Fruit fly (Drosophila melanogaster): ENCODE results near the gene Cpr64Ac.

Cpr64Ac gene

DNA sequence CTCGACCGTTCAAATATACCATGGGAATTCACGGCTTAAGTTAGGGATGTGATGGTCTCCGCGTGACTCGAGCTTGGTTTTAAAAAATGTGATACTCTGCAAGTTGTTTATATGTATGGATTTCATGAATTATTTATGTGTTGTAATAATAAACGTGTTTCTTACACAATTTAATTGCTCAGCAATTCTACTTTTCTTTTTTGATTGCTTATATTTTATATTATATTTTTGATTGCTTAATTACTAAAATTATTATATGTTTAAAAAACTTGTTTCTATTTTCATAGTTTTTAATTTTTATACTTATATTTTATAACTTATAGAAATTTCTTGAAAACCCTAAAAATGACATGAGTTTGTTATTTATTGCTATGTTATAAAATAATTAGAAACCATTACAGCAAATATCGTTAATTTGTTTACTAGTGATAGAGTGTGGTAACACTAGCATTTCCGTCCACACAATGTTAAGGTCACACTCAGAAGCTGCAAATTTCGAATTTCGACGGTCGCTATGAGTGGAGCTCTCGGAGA is 41.7 kb upstream of the Cpr64Ac start, which contains the start of the genes ago and CG1265 (continued):
- no peak for TF ChIP-seq topi (GFP tag; optimal IDR thresholded peaks at IDR 0.05)
- no peak for TF ChIP-seq CG11294 (GFP tag; IDR thresholded peaks at IDR 0.05)
- TF ChIP-seq CG4318 (GFP tag; optimal IDR thresholded peaks at IDR 0.05): no peak
- no peak for TF ChIP-seq dsx (GFP tag; optimal IDR thresholded peaks at IDR 0.05; ENCODE audit: poor library complexity, severe bottlenecking)
- TF ChIP-seq OdsH (GFP tag; optimal IDR thresholded peaks at IDR 0.05): peak; percentile 31
- peak; percentile 61 for TF ChIP-seq CG10631 (GFP tag; optimal IDR thresholded peaks at IDR 0.05)
- TF ChIP-seq CG31627 (GFP tag; optimal IDR thresholded peaks at IDR 0.05): peak; percentile 37
- TF ChIP-seq CG16779 (tag; optimal IDR thresholded peaks at IDR 0.05): no peak
- TF ChIP-seq Smox (GFP tag; optimal IDR thresholded peaks at IDR 0.05): no peak
- peak; percentile 63 for TF ChIP-seq Eip78C (GFP tag)
- TF ChIP-seq net (GFP tag; optimal IDR thresholded peaks at IDR 0.05): no peak
- TF ChIP-seq pdm3 (GFP tag; optimal IDR thresholded peaks at IDR 0.05): peak; percentile 21
- no peak for TF ChIP-seq CG8119 (GFP tag; IDR thresholded peaks at IDR 0.05)
- peak; percentile 40 for TF ChIP-seq esn (GFP tag; optimal IDR thresholded peaks at IDR 0.05)
- no peak for TF ChIP-seq fd85E (GFP tag; optimal IDR thresholded peaks at IDR 0.05)
- TF ChIP-seq Hr39 (GFP tag; optimal IDR thresholded peaks at IDR 0.05): peak; percentile 31
- TF ChIP-seq svp (GFP tag): no peak
- no peak for TF ChIP-seq Hr38 (GFP tag; optimal IDR thresholded peaks at IDR 0.05)
- peak; percentile 41 for TF ChIP-seq Hr4 (GFP tag; optimal IDR thresholded peaks at IDR 0.05)
- peak; percentile 39 for TF ChIP-seq achi (GFP tag; optimal IDR thresholded peaks at IDR 0.05)
- no peak for TF ChIP-seq Eip93F (GFP tag; optimal IDR thresholded peaks at IDR 0.05)
- TF ChIP-seq Eip75B (GFP tag; optimal IDR thresholded peaks at IDR 0.05): peak; percentile 23
- no peak for TF ChIP-seq fd59A (GFP tag; optimal IDR thresholded peaks at IDR 0.05)
- no peak for TF ChIP-seq CG6276 (GFP tag; optimal IDR thresholded peaks at IDR 0.05)
- no peak for TF ChIP-seq spab (GFP tag; optimal IDR thresholded peaks at IDR 0.05)
- TF ChIP-seq salr (GFP tag; optimal IDR thresholded peaks at IDR 0.05): peak in 1 of 2 experiments; percentile 36
- TF ChIP-seq fkh (GFP tag; optimal IDR thresholded peaks at IDR 0.05): peak; percentile 21
- TF ChIP-seq Gug (GFP tag; IDR thresholded peaks at IDR 0.05): no peak
- no peak for TF ChIP-seq CG10669 (GFP tag; optimal IDR thresholded peaks at IDR 0.05)
- TF ChIP-seq CG34406 (GFP tag; optimal IDR thresholded peaks at IDR 0.05): peak; percentile 40
- TF ChIP-seq Lpt (GFP tag; optimal IDR thresholded peaks at IDR 0.05): no peak
- TF ChIP-seq Sox14 (GFP tag; optimal IDR thresholded peaks at IDR 0.05): no peak
- TF ChIP-seq CG6808 (GFP tag; optimal IDR thresholded peaks at IDR 0.05): peak; percentile 1
- no peak for TF ChIP-seq CG15336 (GFP tag; IDR thresholded peaks at IDR 0.05)

DNA sequence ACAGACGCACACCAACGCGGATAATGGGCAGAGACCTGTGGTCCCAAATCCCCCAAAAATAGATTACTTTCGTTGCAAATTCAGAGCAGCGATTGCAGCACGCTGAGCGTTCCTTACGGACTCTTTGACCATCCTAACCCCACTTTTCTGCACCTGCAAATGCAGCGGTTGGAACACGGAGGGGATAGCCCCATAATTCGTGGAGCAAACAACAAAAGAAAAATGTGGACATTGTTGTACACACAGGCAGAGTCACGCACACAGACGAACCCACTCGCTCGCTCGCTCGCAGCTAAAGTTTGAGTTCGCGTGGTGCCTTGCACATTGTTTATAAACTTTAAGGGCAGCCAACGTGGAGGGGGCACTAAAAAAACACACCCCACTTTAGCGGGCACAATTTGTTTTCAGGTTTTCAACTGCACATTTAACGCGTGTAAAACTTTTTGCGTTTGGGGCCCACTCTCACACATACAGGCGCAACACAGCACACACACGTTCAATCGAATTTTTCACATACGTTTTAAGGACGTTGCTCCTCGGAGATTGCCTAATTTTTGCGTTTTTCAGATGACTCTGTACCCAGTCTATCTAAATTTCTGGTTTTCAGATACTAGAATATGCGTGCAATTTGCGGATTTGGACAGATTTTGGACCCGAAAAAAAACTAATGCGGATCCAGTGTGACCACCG is 41.0 kb upstream of the Cpr64Ac start:
- TF ChIP-seq fkh (GFP tag; optimal IDR thresholded peaks at IDR 0.05): peak; percentile 73
- no peak for TF ChIP-seq CG32006 (GFP tag; optimal IDR thresholded peaks at IDR 0.05)
- TF ChIP-seq CG8319 (GFP tag; optimal IDR thresholded peaks at IDR 0.05): no peak
- peak; percentile 44 for TF ChIP-seq Eip78C (GFP tag)
- peak; percentile 92 for TF ChIP-seq svp (GFP tag)
- TF ChIP-seq dsx (GFP tag; optimal IDR thresholded peaks at IDR 0.05; ENCODE audit: poor library complexity, severe bottlenecking): peak; percentile 66
- peak; percentile 38 for TF ChIP-seq Sox14 (GFP tag; optimal IDR thresholded peaks at IDR 0.05)

DNA sequence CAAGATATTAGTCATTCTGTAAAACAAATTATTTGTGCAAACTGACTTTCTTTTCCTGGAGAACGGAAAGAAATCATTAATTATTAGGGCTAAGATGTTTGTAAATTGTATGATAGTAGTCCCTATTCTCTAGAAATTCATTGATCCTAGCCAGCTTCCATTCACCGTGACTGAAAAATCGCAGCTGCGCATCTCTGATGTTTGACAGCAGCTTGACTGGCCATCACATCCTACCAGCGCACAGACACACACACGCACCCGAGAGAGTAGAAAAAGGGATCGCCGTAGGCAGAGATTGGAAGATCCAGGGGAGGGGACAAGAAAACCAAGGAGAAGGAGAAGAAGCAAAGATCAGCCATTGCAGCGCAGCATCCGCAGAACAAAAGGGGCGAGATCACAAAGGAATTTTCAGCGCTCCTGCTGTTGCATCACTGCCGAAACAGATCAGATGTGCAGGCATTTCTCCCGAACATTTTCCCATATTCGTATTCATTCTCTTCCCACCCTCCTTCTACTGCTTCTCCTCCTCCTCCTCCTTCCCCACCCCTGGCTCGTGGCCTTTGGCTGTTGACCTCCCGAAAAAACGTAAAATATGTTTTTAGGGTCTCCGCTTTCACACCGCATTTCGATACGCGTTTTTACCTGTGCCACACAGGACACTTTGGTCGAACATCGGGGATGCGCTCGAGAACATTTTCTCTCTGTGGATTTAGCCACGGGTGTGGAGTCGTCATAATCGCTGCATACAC is 40.3 kb upstream of the Cpr64Ac start:
- TF ChIP-seq vri (GFP tag; optimal IDR thresholded peaks at IDR 0.05): peak; percentile 69
- TF ChIP-seq CG8319 (GFP tag; optimal IDR thresholded peaks at IDR 0.05): peak; percentile 21
- TF ChIP-seq acj6 (GFP tag; optimal IDR thresholded peaks at IDR 0.05): peak; percentile 9
- peak; percentile 33 for TF ChIP-seq CG32006 (GFP tag; optimal IDR thresholded peaks at IDR 0.05)
- TF ChIP-seq net (GFP tag; optimal IDR thresholded peaks at IDR 0.05): peak; percentile 30
- no peak for TF ChIP-seq pdm3 (GFP tag; optimal IDR thresholded peaks at IDR 0.05)
- TF ChIP-seq Sox15 (GFP tag; optimal IDR thresholded peaks at IDR 0.05): no peak
- no peak for TF ChIP-seq CG6276 (GFP tag; optimal IDR thresholded peaks at IDR 0.05)
- no peak for TF ChIP-seq CG31627 (GFP tag; optimal IDR thresholded peaks at IDR 0.05)
- TF ChIP-seq CG6163 (GFP tag; IDR thresholded peaks at IDR 0.05): peak; percentile 33; the same call in 1 of the 3 replicates
- TF ChIP-seq ss (GFP tag; optimal IDR thresholded peaks at IDR 0.05): peak in 1 of 2 experiments; percentile 6
- TF ChIP-seq Ets21C (GFP tag; optimal IDR thresholded peaks at IDR 0.05): peak; percentile 9
- peak; percentile 16 for TF ChIP-seq spab (GFP tag; optimal IDR thresholded peaks at IDR 0.05)
- no peak for TF ChIP-seq CG8632 (GFP tag; optimal IDR thresholded peaks at IDR 0.05)
- TF ChIP-seq Sox14 (GFP tag; optimal IDR thresholded peaks at IDR 0.05): peak; percentile 53
- peak; percentile 30 for TF ChIP-seq CG10631 (GFP tag; optimal IDR thresholded peaks at IDR 0.05)
- TF ChIP-seq Hr39 (GFP tag; optimal IDR thresholded peaks at IDR 0.05): peak; percentile 23
- TF ChIP-seq CG6792 (GFP tag; optimal IDR thresholded peaks at IDR 0.05): peak; percentile 50
- peak; percentile 25 for TF ChIP-seq fd59A (GFP tag; optimal IDR thresholded peaks at IDR 0.05)
- peak; percentile 95 for TF ChIP-seq svp (GFP tag)
- TF ChIP-seq Hr38 (GFP tag; optimal IDR thresholded peaks at IDR 0.05): no peak
